Fruit fly (Drosophila melanogaster) ovary, adult (tissue): ENCODE results near the gene CG6154.

Experiments
- CG17801 ChIP-seq: fragments of 200-800 bp; optimal IDR thresholded peaks from 2 replicates; lab custom pipeline; 2019; ENCODE audit warnings: missing biosample characterization, mild to moderate bottlenecking, missing genetic modification characterization, moderate library complexity; ENCODE audit not compliant: partially characterized antibody

The CG6154 gene

dm6 chr3R:26262478-26262877 lies at the start of gene CG6154:
Gene CG6154, plus strand, starts transcription at chr3R:26262662.
- TF ChIP-seq CG17801 = no peak

dm6 chr3R:26212935-26213334 lies 49.5 kb upstream of the CG6154 start:
- TF ChIP-seq CG17801 = no peak

- peak; percentile 12 for TF ChIP-seq CG17801
Observed at dm6 chr3R:26214301-26214700, 48.2 kb upstream of the CG6154 start.

dm6 chr3R:26222123-26222651 lies 40.3 kb upstream of the CG6154 start:
- no peak for TF ChIP-seq CG17801

dm6 chr3R:26226506-26227277 lies 35.8 kb upstream of the CG6154 start:
- no peak for TF ChIP-seq CG17801

- no peak for TF ChIP-seq CG17801
Observed at dm6 chr3R:26228026-26228635, 34.3 kb upstream of the CG6154 start.

- peak; percentile 52 for TF ChIP-seq CG17801
Observed at dm6 chr3R:26230016-26230415, 32.4 kb upstream of the CG6154 start, which contains the start of gene CG12290. Gene CG12290, plus strand, starts transcription at chr3R:26230248.

- TF ChIP-seq CG17801 = no peak
Observed at dm6 chr3R:26235034-26235433, 27.4 kb upstream of the CG6154 start.

dm6 chr3R:26237496-26237895 lies 25.0 kb upstream of the CG6154 start:
- no peak for TF ChIP-seq CG17801

dm6 chr3R:26238945-26239344 lies 23.5 kb upstream of the CG6154 start:
- TF ChIP-seq CG17801 = no peak

dm6 chr3R:26242454-26243082 lies 19.9 kb upstream of the CG6154 start:
- TF ChIP-seq CG17801 = no peak

- peak; percentile 87 for TF ChIP-seq CG17801
Observed at dm6 chr3R:26247801-26248525, 14.5 kb upstream of the CG6154 start.

dm6 chr3R:26249832-26250231 lies 12.6 kb upstream of the CG6154 start:
- no peak for TF ChIP-seq CG17801

dm6 chr3R:26251730-26252129 lies 10.7 kb upstream of the CG6154 start:
- no peak for TF ChIP-seq CG17801

- no peak for TF ChIP-seq CG17801
Observed at dm6 chr3R:26253792-26254191, 8.7 kb upstream of the CG6154 start.

- TF ChIP-seq CG17801 = no peak
Observed at dm6 chr3R:26258384-26258819, 4.1 kb upstream of the CG6154 start.

- TF ChIP-seq CG17801 = no peak
Observed at dm6 chr3R:26258955-26259354, 3.5 kb upstream of the CG6154 start.
